Worm (Caenorhabditis elegans): ENCODE results near the gene F08D12.15.

ce11 chrII:2758476-2758875 is 8.0 kb upstream of the F08D12.15 start, which contains the start of gene fbxb-107:
- TF ChIP-seq snpc-4 (GFP tag; optimal IDR thresholded peaks at IDR 0.05), result no peak
- no peak for TF ChIP-seq snpc-4 (tag; optimal IDR thresholded peaks at IDR 0.05)
- no peak for TF ChIP-seq snpc-3.4 (tag; optimal IDR thresholded peaks at IDR 0.05)
- no peak for TF ChIP-seq F57A8.1 (GFP tag; optimal IDR thresholded peaks at IDR 0.05)
- TF ChIP-seq attf-3 (GFP tag; conservative IDR thresholded peaks at IDR 0.05), result no peak
- TF ChIP-seq Y56A3A.18 (GFP tag; IDR thresholded peaks at IDR 0.05), result no peak
- no peak for TF ChIP-seq ama-1 (optimal IDR thresholded peaks at IDR 0.05)
- TF ChIP-seq ama-1 (GFP tag; optimal IDR thresholded peaks at IDR 0.05), result no peak
- TF ChIP-seq lin-35 (GFP tag; optimal IDR thresholded peaks at IDR 0.05), result no peak
- TF ChIP-seq unc-62 (GFP tag; optimal IDR thresholded peaks at IDR 0.05), result no peak
- no peak for TF ChIP-seq ceh-100 (GFP tag; IDR thresholded peaks at IDR 0.05)
- no peak for TF ChIP-seq ceh-27 (GFP tag; optimal IDR thresholded peaks at IDR 0.05)

Measured in whole organism, young adult.